Fruit fly (Drosophila melanogaster): ENCODE results near the gene Gmd.

The Gmd gene

dm6 chr2L:5009306-5010030 lies 32.6 kb upstream of the Gmd start, which contains the start of gene Rtnl1 (continued):
- no peak for TF ChIP-seq CG6254 (GFP tag; optimal IDR thresholded peaks at IDR 0.05)
- no peak for TF ChIP-seq z (GFP tag; IDR thresholded peaks at IDR 0.05)
- TF ChIP-seq Dfd (GFP tag; optimal IDR thresholded peaks at IDR 0.05): no peak
- TF ChIP-seq Trl (optimal IDR thresholded peaks at IDR 0.05): no peak
- peak; percentile 22 for TF ChIP-seq Trl (GFP tag; optimal IDR thresholded peaks at IDR 0.05)
- TF ChIP-seq bowl (GFP tag; IDR thresholded peaks at IDR 0.05): no peak
- no peak for TF ChIP-seq CG14667 (GFP tag; IDR thresholded peaks at IDR 0.05)
- peak; percentile 3 for TF ChIP-seq az2 (GFP tag; optimal IDR thresholded peaks at IDR 0.05)
- TF ChIP-seq Neu2 (GFP tag; optimal IDR thresholded peaks at IDR 0.05; ENCODE audit: borderline replicate concordance): no peak
- no peak for TF ChIP-seq ranshi (GFP tag; IDR thresholded peaks at IDR 0.05)
- peak; percentile 75 for TF ChIP-seq CG9932 (GFP tag; IDR thresholded peaks at IDR 0.05)
- peak; percentile 6 for TF ChIP-seq CG10543 (GFP tag; optimal IDR thresholded peaks at IDR 0.05)
- peak; percentile 71 for TF ChIP-seq CG13624 (GFP tag; optimal IDR thresholded peaks at IDR 0.05)
- peak; percentile 48 for TF ChIP-seq CoRest (tag; optimal IDR thresholded peaks at IDR 0.05)
- TF ChIP-seq Gug (GFP tag; IDR thresholded peaks at IDR 0.05): no peak
- no peak for TF ChIP-seq ab (GFP tag; optimal IDR thresholded peaks at IDR 0.05)
- TF ChIP-seq CG10267 (tag; optimal IDR thresholded peaks at IDR 0.05): peak; percentile 65
- TF ChIP-seq CG8281 (tag; optimal IDR thresholded peaks at IDR 0.05): no peak
- no peak for TF ChIP-seq CG10565 (GFP tag; optimal IDR thresholded peaks at IDR 0.05)
- TF ChIP-seq tgo (GFP tag; IDR thresholded peaks at IDR 0.05): no peak
- TF ChIP-seq CG15073 (GFP tag; optimal IDR thresholded peaks at IDR 0.05): no peak
- TF ChIP-seq CG11560 (tag; IDR thresholded peaks at IDR 0.05): 0 out of 3 replicates have a peak, but pooled peaks have one; percentile 9
- TF ChIP-seq CG32532 (GFP tag; IDR thresholded peaks at IDR 0.05): peak; percentile 47; the same call in 1 of the 2 replicates
- no peak for TF ChIP-seq crc (GFP tag; optimal IDR thresholded peaks at IDR 0.05)
- no peak for TF ChIP-seq ssp (GFP tag; IDR thresholded peaks at IDR 0.05)
- peak; percentile 50; the same call in 1 of the 2 replicates for TF ChIP-seq Rfx (GFP tag; IDR thresholded peaks at IDR 0.05)
- no peak for TF ChIP-seq Nf-YA (GFP tag; IDR thresholded peaks at IDR 0.05)
- TF ChIP-seq CG9437 (GFP tag; optimal IDR thresholded peaks at IDR 0.05): no peak
- TF ChIP-seq jing (GFP tag; optimal IDR thresholded peaks at IDR 0.05): no peak
- peak; percentile 55; the same call in 1 of the 2 replicates for TF ChIP-seq CG3847 (GFP tag; IDR thresholded peaks at IDR 0.05)
- no peak for TF ChIP-seq CG11723 (GFP tag; optimal IDR thresholded peaks at IDR 0.05)
- peak; percentile 81 for TF ChIP-seq CG4617 (GFP tag; optimal IDR thresholded peaks at IDR 0.05; ENCODE audit: borderline replicate concordance)
- no peak for TF ChIP-seq CG11695 (GFP tag; IDR thresholded peaks at IDR 0.05)
- peak; percentile 37 for TF ChIP-seq grau (tag; optimal IDR thresholded peaks at IDR 0.05)
- TF ChIP-seq CG3995 (GFP tag; optimal IDR thresholded peaks at IDR 0.05): peak; percentile 33
- no peak for TF ChIP-seq tap (tag; optimal IDR thresholded peaks at IDR 0.05)
- TF ChIP-seq tll (GFP tag; optimal IDR thresholded peaks at IDR 0.05): no peak
- no peak for TF ChIP-seq CG2889 (GFP tag; IDR thresholded peaks at IDR 0.05)
- no peak for TF ChIP-seq so (GFP tag; IDR thresholded peaks at IDR 0.05)
- peak; percentile 87 to 98 for TF ChIP-seq insv (GFP tag; optimal IDR thresholded peaks at IDR 0.05)
- TF ChIP-seq CG2129 (GFP tag; IDR thresholded peaks at IDR 0.05; ENCODE audit: partially characterized antibody): peak; percentile 80
- no peak for TF ChIP-seq HLH3B (GFP tag; IDR thresholded peaks at IDR 0.05)
- TF ChIP-seq gfzf (GFP tag; optimal IDR thresholded peaks at IDR 0.05): peak; percentile 99
- TF ChIP-seq CG3407 (GFP tag; optimal IDR thresholded peaks at IDR 0.05): no peak
- TF ChIP-seq BEAF-32 (GFP tag; optimal IDR thresholded peaks at IDR 0.05): peak; percentile 98
- TF ChIP-seq CG4360 (GFP tag; IDR thresholded peaks at IDR 0.05): no peak
- no peak for TF ChIP-seq prd (optimal IDR thresholded peaks at IDR 0.05)
- TF ChIP-seq prd (GFP tag; IDR thresholded peaks at IDR 0.05): no peak
- TF ChIP-seq salm (tag; optimal IDR thresholded peaks at IDR 0.05): peak; percentile 9
- TF ChIP-seq E2f2 (GFP tag; IDR thresholded peaks at IDR 0.05): peak; percentile 93
- peak; percentile 40 for TF ChIP-seq dm (GFP tag; optimal IDR thresholded peaks at IDR 0.05)

All from whole organism, embryonic.